Worm (Caenorhabditis elegans) whole organism, L4 larva: ENCODE results near the gene C05C10.2.

Experiments used
- D1046.2 ChIP-seq: fragments of 200-800 bp; sonication (Bioruptor generic); IDR thresholded peaks from 2 replicates; pipeline ENCODE4 v1.3.6; 2022; ENCODE audit warnings: missing genetic modification characterization, missing compliant biosample characterization
- F10B5.3 ChIP-seq: sonication (generic microtip); optimal IDR thresholded peaks from 2 replicates; lab custom pipeline; 2016; ENCODE audit warnings: mild to moderate bottlenecking, missing genetic modification characterization, missing compliant biosample characterization
- F37D6.2 ChIP-seq: sonication (generic microtip); optimal IDR thresholded peaks from 2 replicates; lab custom pipeline; 2016; ENCODE audit warnings: mild to moderate bottlenecking, missing genetic modification characterization, missing compliant biosample characterization
- F44E2.7 ChIP-seq: fragments of 200-800 bp; sonication (Bioruptor generic); IDR thresholded peaks from 2 replicates; pipeline ENCODE4 v2.1.2; 2022; ENCODE audit warnings: missing genetic modification characterization, missing compliant biosample characterization
- Y75B8A.6 ChIP-seq: fragments of 200-800 bp; sonication (Bioruptor generic); IDR thresholded peaks from 2 replicates; pipeline ENCODE4 v1.3.6; 2022; ENCODE audit warnings: missing genetic modification reagents, missing genetic modification characterization, missing compliant biosample characterization
- ZK337.2 ChIP-seq: fragments of 200-800 bp; sonication (Bioruptor generic); IDR thresholded peaks from 2 replicates; pipeline ENCODE4 v1.3.6; 2022; ENCODE audit warnings: missing genetic modification reagents, missing genetic modification characterization, missing compliant biosample characterization
- aha-1 ChIP-seq: fragments of 150-350 bp; peaks from one replicate; lab custom pipeline; 2014; ENCODE audit warnings: missing biosample characterization, missing genetic modification characterization
- ama-1 ChIP-seq: fragments of 150-350 bp; optimal IDR thresholded peaks from 2 replicates; lab custom pipeline; 2014; ENCODE audit warnings: inconsistent platforms, mixed read lengths
- ceh-20 ChIP-seq: fragments of 200-800 bp; sonication (Bioruptor generic); IDR thresholded peaks from 2 replicates; pipeline ENCODE4 v1.3.6; 2022; ENCODE audit warnings: missing genetic modification reagents, missing genetic modification characterization, missing compliant biosample characterization
- ceh-28 ChIP-seq: fragments of 150-350 bp; optimal IDR thresholded peaks from 2 replicates; lab custom pipeline; 2014; ENCODE audit warnings: missing biosample characterization, missing genetic modification reagents, missing genetic modification characterization
- ceh-82 ChIP-seq: sonication (generic microtip); optimal IDR thresholded peaks from 2 replicates; lab custom pipeline; 2017; ENCODE audit warnings: missing biosample characterization, missing genetic modification characterization
- daf-16 ChIP-seq, 3 experiments: sonication (generic microtip); optimal IDR thresholded peaks; 2 replicates each; lab custom pipeline; 2016 to 2017; ENCODE audit warnings: missing genetic modification characterization in 3 of 3, missing genetic modification reagents in 3 of 3, mild to moderate bottlenecking in 2 of 3, missing compliant biosample characterization in 2 of 3, missing biosample characterization in 1 of 3, moderate library complexity in 1 of 3
- dmd-6 ChIP-seq: fragments of 200-800 bp; sonication (Bioruptor generic); IDR thresholded peaks from 2 replicates; pipeline ENCODE4 v1.3.6; 2022; ENCODE audit warnings: missing genetic modification reagents, missing genetic modification characterization, missing compliant biosample characterization
- dpl-1 ChIP-seq: fragments of 150-350 bp; optimal IDR thresholded peaks from 2 replicates; lab custom pipeline; 2014; ENCODE audit warnings: missing biosample characterization, missing genetic modification reagents, missing genetic modification characterization
- duxl-1 ChIP-seq: sonication (generic microtip); optimal IDR thresholded peaks from 2 replicates; lab custom pipeline; 2016; ENCODE audit warnings: mild to moderate bottlenecking, missing genetic modification characterization, moderate library complexity, missing compliant biosample characterization; ENCODE audit not compliant: poor library complexity
- egl-27 ChIP-seq: sonication (generic microtip); optimal IDR thresholded peaks from 3 replicates; lab custom pipeline; 2017; ENCODE audit warnings: missing biosample characterization, missing genetic modification reagents, missing genetic modification characterization
- egl-43 ChIP-seq: fragments of 200-800 bp; sonication (Bioruptor generic); IDR thresholded peaks from 2 replicates; pipeline ENCODE4 v1.3.6; 2022; ENCODE audit warnings: missing genetic modification reagents, missing genetic modification characterization, missing compliant biosample characterization
- fkh-10 ChIP-seq: fragments of 150-350 bp; optimal IDR thresholded peaks from 2 replicates; lab custom pipeline; 2014; ENCODE audit warnings: missing biosample characterization, missing genetic modification reagents, missing genetic modification characterization
- fos-1 ChIP-seq: fragments of 150-350 bp; optimal IDR thresholded peaks from 2 replicates; lab custom pipeline; 2014; ENCODE audit warnings: missing biosample characterization, missing genetic modification characterization
- hif-1 ChIP-seq, 2 experiments: sonication (generic microtip); optimal IDR thresholded peaks; 2 replicates each; lab custom pipeline; 2016 to 2017; ENCODE audit warnings: missing compliant biosample characterization in 2 of 2, missing genetic modification characterization in 2 of 2, missing genetic modification reagents in 2 of 2, missing genotype in 2 of 2, mild to moderate bottlenecking in 1 of 2
- hlh-11 ChIP-seq: fragments of 200-800 bp; sonication (Bioruptor generic); optimal IDR thresholded peaks from 2 replicates; lab custom pipeline; 2018; ENCODE audit warnings: mild to moderate bottlenecking, missing genetic modification characterization, missing compliant biosample characterization
- hlh-30 ChIP-seq: sonication (generic microtip); optimal IDR thresholded peaks from 2 replicates; lab custom pipeline; 2017; ENCODE audit warnings: antibody characterized with exemption, mild to moderate bottlenecking, missing genetic modification characterization, missing compliant biosample characterization; ENCODE audit not compliant: insufficient read depth
- hmg-1.1 ChIP-seq: fragments of 200-800 bp; sonication (Bioruptor generic); IDR thresholded peaks from 2 replicates; pipeline ENCODE4 v1.3.6; 2022; ENCODE audit warnings: missing genetic modification reagents, missing genetic modification characterization, missing compliant biosample characterization
- lin-13 ChIP-seq: fragments of 150-350 bp; optimal IDR thresholded peaks from 2 replicates; lab custom pipeline; 2014; ENCODE audit warnings: missing biosample characterization, missing genetic modification reagents, missing genetic modification characterization
- lin-15B ChIP-seq: fragments of 150-350 bp; sonication (generic microtip); optimal IDR thresholded peaks from 3 replicates; lab custom pipeline; 2014; ENCODE audit warnings: missing biosample characterization, missing genetic modification characterization
- madf-5 ChIP-seq, 2 experiments: fragments of 200-800 bp; sonication (Bioruptor generic); IDR thresholded peaks; 2 replicates each; pipeline ENCODE4 v1.3.6; 2022; ENCODE audit warnings: missing compliant biosample characterization in 2 of 2, missing genetic modification characterization in 2 of 2
- mdl-1 ChIP-seq, 2 experiments: fragments of 150-350 bp in 1 of 2; sonication (generic microtip) in 1 of 2; optimal IDR thresholded peaks; 2 replicates each; lab custom pipeline; 2014 to 2017; ENCODE audit warnings: missing biosample characterization in 2 of 2, missing genetic modification characterization in 2 of 2
- mep-1 ChIP-seq: fragments of 150-350 bp; sonication (generic microtip); optimal IDR thresholded peaks from 3 replicates; lab custom pipeline; 2014; ENCODE audit warnings: missing biosample characterization, missing genetic modification characterization
- mxl-2 ChIP-seq: fragments of 200-800 bp; sonication (Bioruptor generic); conservative IDR thresholded peaks from 2 replicates; pipeline ENCODE4 v1.3.6; 2022; ENCODE audit warnings: missing genetic modification reagents, missing genetic modification characterization, missing compliant biosample characterization
- nhr-102 ChIP-seq: sonication (generic microtip); optimal IDR thresholded peaks from 2 replicates; lab custom pipeline; 2016; ENCODE audit warnings: mild to moderate bottlenecking, missing genetic modification characterization, moderate library complexity, missing compliant biosample characterization
- nhr-25 ChIP-seq: sonication (generic microtip); optimal IDR thresholded peaks from 2 replicates; lab custom pipeline; 2017; ENCODE audit warnings: missing genetic modification characterization, mild to moderate bottlenecking, missing compliant biosample characterization, antibody characterized with exemption, moderate library complexity, borderline replicate concordance; ENCODE audit not compliant: insufficient read depth
- nhr-28 ChIP-seq: fragments of 150-350 bp; optimal IDR thresholded peaks from 2 replicates; lab custom pipeline; 2014; ENCODE audit warnings: missing biosample characterization, missing genetic modification characterization
- nhr-41 ChIP-seq: fragments of 200-800 bp; sonication (Bioruptor generic); IDR thresholded peaks from 2 replicates; pipeline ENCODE4 v1.3.6; 2022; ENCODE audit warnings: missing genetic modification reagents, missing genetic modification characterization, missing compliant biosample characterization
- nhr-42 ChIP-seq: fragments of 200-800 bp; sonication (Bioruptor generic); IDR thresholded peaks from 2 replicates; pipeline ENCODE4 v1.3.6; 2022; ENCODE audit warnings: missing genetic modification characterization, missing compliant biosample characterization
- saeg-2 ChIP-seq: fragments of 200-800 bp; sonication (Bioruptor generic); IDR thresholded peaks from 2 replicates; pipeline ENCODE4 v1.3.6; 2022; ENCODE audit warnings: missing genetic modification reagents, missing genetic modification characterization, missing compliant biosample characterization
- sdz-12 ChIP-seq: fragments of 200-800 bp; sonication (Bioruptor generic); optimal IDR thresholded peaks from 2 replicates; lab custom pipeline; 2018; ENCODE audit warnings: mild to moderate bottlenecking, missing genetic modification characterization, missing compliant biosample characterization
- set-16 ChIP-seq: fragments of 200-800 bp; sonication (Bioruptor generic); IDR thresholded peaks from 2 replicates; pipeline ENCODE4 v1.3.6; 2022; ENCODE audit warnings: missing genetic modification reagents, missing genetic modification characterization, missing compliant biosample characterization
- tag-97 ChIP-seq: fragments of 200-800 bp; sonication (Bioruptor generic); IDR thresholded peaks from 2 replicates; pipeline ENCODE4 v1.3.6; 2022; ENCODE audit warnings: missing genetic modification characterization, missing compliant biosample characterization
- unc-62 ChIP-seq, 3 experiments: fragments of 150-350 bp in 1 of 3; sonication (generic microtip); optimal IDR thresholded peaks in 2 of 3; peaks in 1 of 3; 1 replicate in 1 of 3; 2 replicates in 2 of 3; lab custom pipeline; 2014 to 2017; ENCODE audit warnings: missing biosample characterization in 3 of 3, missing genetic modification characterization in 3 of 3, missing genetic modification reagents in 3 of 3, missing genotype in 1 of 3
- zfp-2 ChIP-seq: sonication (generic microtip); optimal IDR thresholded peaks from 2 replicates; lab custom pipeline; 2016; ENCODE audit warnings: mild to moderate bottlenecking, missing genetic modification characterization, missing compliant biosample characterization
- zfp-3 ChIP-seq: fragments of 200-800 bp; sonication (Bioruptor generic); conservative IDR thresholded peaks from 2 replicates; pipeline ENCODE4 v1.3.6; 2022; ENCODE audit warnings: missing genetic modification reagents, missing genetic modification characterization, missing compliant biosample characterization
- ztf-11 ChIP-seq: fragments of 150-350 bp; optimal IDR thresholded peaks from 2 replicates; lab custom pipeline; 2014; ENCODE audit warnings: missing biosample characterization, missing genetic modification characterization
- ztf-7 ChIP-seq: fragments of 150-350 bp; optimal IDR thresholded peaks from 2 replicates; lab custom pipeline; 2014; ENCODE audit warnings: missing biosample characterization, missing genetic modification characterization

Gene C05C10.2

DNA sequence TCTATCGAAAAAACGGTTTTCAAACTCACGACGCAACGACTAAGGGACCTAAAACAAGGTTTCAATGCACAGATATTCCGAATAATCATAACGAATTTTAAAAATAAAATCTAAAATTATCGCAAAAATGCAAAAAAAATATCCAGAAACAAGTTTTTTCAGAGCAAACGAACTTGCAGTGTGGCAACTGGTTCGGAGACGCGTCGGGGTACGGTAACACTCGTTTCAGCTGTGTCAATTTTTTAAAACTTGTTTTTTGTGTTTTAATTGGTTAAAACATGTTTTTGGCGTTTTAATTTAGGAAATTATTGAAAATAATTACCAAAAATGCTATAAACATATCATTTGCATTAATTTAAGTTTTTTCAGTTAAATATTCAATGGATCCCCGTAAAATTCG lies 29.6 kb upstream of the C05C10.2 start, which contains the start of gene C08H9.16 (continued):
- TF ChIP-seq ceh-82 (no peak), nhr-25 (tag; lab: Kevin White, UChicago) (no peak), dpl-1 (GFP tag; lab: Kevin White, UChicago) (peak; percentile 65), duxl-1 (tag; lab: Kevin White, UChicago) (no peak), madf-5 (GFP tag; IDR thresholded peaks at IDR 0.05; lab: Robert Waterston, UW) (no peak), zfp-3 (GFP tag; lab: Robert Waterston, UW) (no peak), hmg-1.1 (GFP tag; lab: Robert Waterston, UW) (peak; percentile 18; the same call in 1 of the 2 replicates), fkh-10 (no peak), zfp-2 (no peak), egl-27 (tag; lab: Kevin White, UChicago) (no peak), ceh-28 (no peak), nhr-41 (GFP tag; lab: Robert Waterston, UW) (no peak), hif-1 (tag; optimal IDR thresholded peaks at IDR 0.05; lab: Kevin White, UChicago) (peak in 1 of 2 experiments; percentile 18), mxl-2 (GFP tag; lab: Robert Waterston, UW) (no peak), dmd-6 (GFP tag; lab: Robert Waterston, UW) (peak; percentile 26; the same call in 1 of the 2 replicates), ztf-7 (tag; lab: Kevin White, UChicago) (no peak), set-16 (GFP tag; lab: Robert Waterston, UW) (no peak), nhr-102 (no peak), sdz-12 (GFP tag; lab: Kevin White, UChicago) (no peak), F37D6.2 (no peak), hlh-11 (tag; lab: Kevin White, UChicago) (peak; percentile 57), mdl-1 (tag; optimal IDR thresholded peaks at IDR 0.05; lab: Kevin White, UChicago) (no peak), Y75B8A.6 (no peak), ZK337.2 (GFP tag; lab: Robert Waterston, UW) (no peak), aha-1 (tag; lab: Kevin White, UChicago) (peak; percentile 49), egl-43 (GFP tag; lab: Robert Waterston, UW) (no peak), tag-97 (GFP tag; lab: Robert Waterston, UW) (no peak), F44E2.7 (GFP tag; lab: Robert Waterston, UW) (no peak)

DNA sequence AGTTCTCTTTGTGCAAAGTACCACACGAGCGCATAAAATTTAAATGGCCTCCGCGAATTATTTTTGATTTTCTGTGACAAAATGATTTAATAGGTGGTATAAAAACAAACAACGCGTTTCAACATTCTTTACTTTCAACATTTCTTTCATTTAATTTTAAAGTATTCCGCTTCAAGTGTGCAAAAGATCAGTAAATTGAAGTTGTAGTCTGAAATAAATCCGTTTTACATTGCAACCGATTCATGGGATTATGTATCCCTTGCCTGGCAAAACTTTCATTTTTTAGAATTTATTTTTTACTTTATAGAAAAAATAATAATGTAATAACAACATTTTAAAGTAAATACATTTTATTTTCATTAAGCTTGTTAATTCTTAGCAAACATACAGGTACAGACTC lies 27.6 kb upstream of the C05C10.2 start, which contains the start of gene F26C11.1:
Gene F26C11.1, plus strand, starts transcription at position 301 of the 400 bp plus-strand sequence.
- TF ChIP-seq ama-1 (lab: Kevin White, UChicago), result no peak
- TF ChIP-seq zfp-3 (GFP tag; lab: Robert Waterston, UW), result no peak
- TF ChIP-seq nhr-42 (GFP tag; lab: Robert Waterston, UW), result no peak
- TF ChIP-seq mep-1 (tag; lab: Kevin White, UChicago), result no peak
- TF ChIP-seq F10B5.3 (tag; lab: Kevin White, UChicago), result no peak
- TF ChIP-seq fos-1 (tag; lab: Kevin White, UChicago), result no peak
- TF ChIP-seq nhr-28 (tag; lab: Kevin White, UChicago), result no peak
- no peak for TF ChIP-seq daf-16 (GFP tag; optimal IDR thresholded peaks at IDR 0.05; lab: Kevin White, UChicago)
- TF ChIP-seq daf-16 (tag; optimal IDR thresholded peaks at IDR 0.05; lab: Kevin White, UChicago), result no peak
- TF ChIP-seq unc-62 (GFP tag; optimal IDR thresholded peaks at IDR 0.05 in 1 of 2; lab: Kevin White, UChicago), result no peak
- TF ChIP-seq unc-62 (tag; optimal IDR thresholded peaks at IDR 0.05; lab: Kevin White, UChicago), result no peak
- no peak for TF ChIP-seq tag-97 (GFP tag; lab: Robert Waterston, UW)
- TF ChIP-seq ztf-11 (tag; lab: Kevin White, UChicago), result no peak
- no peak for TF ChIP-seq aha-1 (tag; lab: Kevin White, UChicago)
- TF ChIP-seq lin-15B (tag; lab: Kevin White, UChicago), result no peak
- no peak for TF ChIP-seq lin-13 (GFP tag; lab: Kevin White, UChicago)
- no peak for TF ChIP-seq hlh-30 (tag; lab: Kevin White, UChicago)
- no peak for TF ChIP-seq ceh-20 (GFP tag; lab: Robert Waterston, UW)
- TF ChIP-seq saeg-2 (GFP tag; lab: Robert Waterston, UW), result no peak
- no peak for TF ChIP-seq D1046.2 (GFP tag; lab: Robert Waterston, UW)
